Worm (Caenorhabditis elegans) whole organism, L4 larva: ENCODE results near the gene map-1.

Source experiments
- F10B5.3 ChIP-seq: sonication (generic microtip); optimal IDR thresholded peaks from 2 replicates; lab custom pipeline; 2016; ENCODE audit warnings: mild to moderate bottlenecking, missing genetic modification characterization, missing compliant biosample characterization
- F26F4.8 ChIP-seq: fragments of 200-800 bp; sonication (Bioruptor generic); conservative IDR thresholded peaks from 2 replicates; pipeline ENCODE4 v1.3.6; 2022; ENCODE audit warnings: missing genetic modification characterization, missing compliant biosample characterization
- F49E8.2 ChIP-seq: sonication (generic microtip); optimal IDR thresholded peaks from 2 replicates; lab custom pipeline; 2016; ENCODE audit warnings: missing compliant biosample characterization, mild to moderate bottlenecking, missing genetic modification characterization, borderline replicate concordance
- ZK337.2 ChIP-seq: fragments of 200-800 bp; sonication (Bioruptor generic); IDR thresholded peaks from 2 replicates; pipeline ENCODE4 v1.3.6; 2022; ENCODE audit warnings: missing genetic modification reagents, missing genetic modification characterization, missing compliant biosample characterization
- ceh-20 ChIP-seq: fragments of 200-800 bp; sonication (Bioruptor generic); IDR thresholded peaks from 2 replicates; pipeline ENCODE4 v1.3.6; 2022; ENCODE audit warnings: missing genetic modification reagents, missing genetic modification characterization, missing compliant biosample characterization
- daf-16 ChIP-seq, 3 experiments: sonication (generic microtip); optimal IDR thresholded peaks; 2 replicates each; lab custom pipeline; 2016 to 2017; ENCODE audit warnings: missing genetic modification characterization in 3 of 3, missing genetic modification reagents in 3 of 3, mild to moderate bottlenecking in 2 of 3, missing compliant biosample characterization in 2 of 3, missing biosample characterization in 1 of 3, moderate library complexity in 1 of 3
- daf-8 ChIP-seq: fragments of 200-800 bp; sonication (Bioruptor generic); IDR thresholded peaks from 2 replicates; pipeline ENCODE4 v1.3.6; 2022; ENCODE audit warnings: missing genetic modification characterization, missing compliant biosample characterization
- dmd-6 ChIP-seq: fragments of 200-800 bp; sonication (Bioruptor generic); IDR thresholded peaks from 2 replicates; pipeline ENCODE4 v1.3.6; 2022; ENCODE audit warnings: missing genetic modification reagents, missing genetic modification characterization, missing compliant biosample characterization
- dmd-8 ChIP-seq: fragments of 200-800 bp; sonication (Bioruptor generic); IDR thresholded peaks from 2 replicates; pipeline ENCODE4 v1.3.6; 2022; ENCODE audit warnings: missing genetic modification characterization, missing compliant biosample characterization
- dpl-1 ChIP-seq: fragments of 150-350 bp; optimal IDR thresholded peaks from 2 replicates; lab custom pipeline; 2014; ENCODE audit warnings: missing biosample characterization, missing genetic modification reagents, missing genetic modification characterization
- duxl-1 ChIP-seq: sonication (generic microtip); optimal IDR thresholded peaks from 2 replicates; lab custom pipeline; 2016; ENCODE audit warnings: mild to moderate bottlenecking, missing genetic modification characterization, moderate library complexity, missing compliant biosample characterization; ENCODE audit not compliant: poor library complexity
- dve-1 ChIP-seq: sonication (generic microtip); optimal IDR thresholded peaks from 2 replicates; lab custom pipeline; 2017; ENCODE audit warnings: antibody characterized with exemption, mild to moderate bottlenecking, missing genetic modification characterization, missing compliant biosample characterization; ENCODE audit not compliant: insufficient read depth
- fos-1 ChIP-seq: fragments of 150-350 bp; optimal IDR thresholded peaks from 2 replicates; lab custom pipeline; 2014; ENCODE audit warnings: missing biosample characterization, missing genetic modification characterization
- gei-8 ChIP-seq: fragments of 200-800 bp; sonication (Bioruptor generic); optimal IDR thresholded peaks from 2 replicates; lab custom pipeline; 2018; ENCODE audit warnings: mild to moderate bottlenecking, missing genetic modification characterization, missing compliant biosample characterization
- hif-1 ChIP-seq, 2 experiments: sonication (generic microtip); optimal IDR thresholded peaks; 2 replicates each; lab custom pipeline; 2016 to 2017; ENCODE audit warnings: missing compliant biosample characterization in 2 of 2, missing genetic modification characterization in 2 of 2, missing genetic modification reagents in 2 of 2, missing genotype in 2 of 2, mild to moderate bottlenecking in 1 of 2
- hlh-11 ChIP-seq: fragments of 200-800 bp; sonication (Bioruptor generic); optimal IDR thresholded peaks from 2 replicates; lab custom pipeline; 2018; ENCODE audit warnings: mild to moderate bottlenecking, missing genetic modification characterization, missing compliant biosample characterization
- hlh-30 ChIP-seq: sonication (generic microtip); optimal IDR thresholded peaks from 2 replicates; lab custom pipeline; 2017; ENCODE audit warnings: antibody characterized with exemption, mild to moderate bottlenecking, missing genetic modification characterization, missing compliant biosample characterization; ENCODE audit not compliant: insufficient read depth
- hmg-1.1 ChIP-seq: fragments of 200-800 bp; sonication (Bioruptor generic); IDR thresholded peaks from 2 replicates; pipeline ENCODE4 v1.3.6; 2022; ENCODE audit warnings: missing genetic modification reagents, missing genetic modification characterization, missing compliant biosample characterization
- lim-7 ChIP-seq: fragments of 200-800 bp; sonication (Bioruptor generic); IDR thresholded peaks from 2 replicates; pipeline ENCODE4 v1.3.6; 2022; ENCODE audit warnings: missing genetic modification characterization, missing compliant biosample characterization
- lin-1 ChIP-seq: fragments of 200-800 bp; sonication (Bioruptor generic); IDR thresholded peaks from 2 replicates; pipeline ENCODE4 v1.3.6; 2022; ENCODE audit warnings: missing genetic modification reagents, missing genetic modification characterization, missing compliant biosample characterization
- lin-13 ChIP-seq: fragments of 150-350 bp; optimal IDR thresholded peaks from 2 replicates; lab custom pipeline; 2014; ENCODE audit warnings: missing biosample characterization, missing genetic modification reagents, missing genetic modification characterization
- lin-15B ChIP-seq: fragments of 150-350 bp; sonication (generic microtip); optimal IDR thresholded peaks from 3 replicates; lab custom pipeline; 2014; ENCODE audit warnings: missing biosample characterization, missing genetic modification characterization
- lin-29 ChIP-seq: fragments of 200-800 bp; sonication (Bioruptor generic); IDR thresholded peaks from 2 replicates; pipeline ENCODE4 v1.3.6; 2022; ENCODE audit warnings: missing genetic modification reagents, missing genetic modification characterization, missing compliant biosample characterization
- lin-38 ChIP-seq: fragments of 200-800 bp; sonication (Bioruptor generic); IDR thresholded peaks from 2 replicates; pipeline ENCODE4 v1.3.6; 2022; ENCODE audit warnings: missing genetic modification reagents, missing genetic modification characterization, missing compliant biosample characterization
- lsy-2 ChIP-seq, 2 experiments: fragments of 150-350 bp in 1 of 2; sonication (generic microtip) in 1 of 2; optimal IDR thresholded peaks; 2 replicates each; lab custom pipeline; 2014 to 2017; ENCODE audit warnings: missing biosample characterization in 2 of 2, missing genetic modification characterization in 2 of 2
- madf-9 ChIP-seq: fragments of 200-800 bp; sonication (Bioruptor generic); conservative IDR thresholded peaks from 2 replicates; pipeline ENCODE4 v1.3.6; 2022; ENCODE audit warnings: missing genetic modification reagents, missing genetic modification characterization, missing compliant biosample characterization
- mdl-1 ChIP-seq, 2 experiments: fragments of 150-350 bp in 1 of 2; sonication (generic microtip) in 1 of 2; optimal IDR thresholded peaks; 2 replicates each; lab custom pipeline; 2014 to 2017; ENCODE audit warnings: missing biosample characterization in 2 of 2, missing genetic modification characterization in 2 of 2
- mep-1 ChIP-seq: fragments of 150-350 bp; sonication (generic microtip); optimal IDR thresholded peaks from 3 replicates; lab custom pipeline; 2014; ENCODE audit warnings: missing biosample characterization, missing genetic modification characterization
- mes-2 ChIP-seq: sonication (generic microtip); optimal IDR thresholded peaks from 2 replicates; lab custom pipeline; 2016; ENCODE audit warnings: missing genotype, mild to moderate bottlenecking, missing genetic modification characterization, missing compliant biosample characterization; ENCODE audit not compliant: poor library complexity, severe bottlenecking
- nhr-102 ChIP-seq: sonication (generic microtip); optimal IDR thresholded peaks from 2 replicates; lab custom pipeline; 2016; ENCODE audit warnings: mild to moderate bottlenecking, missing genetic modification characterization, moderate library complexity, missing compliant biosample characterization
- nhr-25 ChIP-seq: sonication (generic microtip); optimal IDR thresholded peaks from 2 replicates; lab custom pipeline; 2017; ENCODE audit warnings: missing genetic modification characterization, mild to moderate bottlenecking, missing compliant biosample characterization, antibody characterized with exemption, moderate library complexity, borderline replicate concordance; ENCODE audit not compliant: insufficient read depth
- nhr-28 ChIP-seq: fragments of 150-350 bp; optimal IDR thresholded peaks from 2 replicates; lab custom pipeline; 2014; ENCODE audit warnings: missing biosample characterization, missing genetic modification characterization
- nhr-48 ChIP-seq: sonication (generic microtip); optimal IDR thresholded peaks from 2 replicates; lab custom pipeline; 2016; ENCODE audit warnings: mild to moderate bottlenecking, missing genetic modification characterization, missing compliant biosample characterization
- nhr-6 ChIP-seq: fragments of 150-350 bp; optimal IDR thresholded peaks from 2 replicates; lab custom pipeline; 2014; ENCODE audit warnings: missing biosample characterization, missing genetic modification characterization
- nhr-77 ChIP-seq: fragments of 150-350 bp; optimal IDR thresholded peaks from 2 replicates; lab custom pipeline; 2014; ENCODE audit warnings: missing biosample characterization, missing genetic modification characterization
- pha-4 ChIP-seq, 2 experiments: fragments of 150-350 bp in 1 of 2; fragments of 200-800 bp in 1 of 2; sonication (Bioruptor generic) in 1 of 2; IDR thresholded peaks in 1 of 2; optimal IDR thresholded peaks in 1 of 2; 2 replicates each; pipeline versions ENCODE4 v1.3.6 to Lab custom; 2014 to 2022; ENCODE audit warnings: missing genetic modification characterization in 2 of 2, missing genetic modification reagents in 2 of 2, missing biosample characterization in 1 of 2, missing compliant biosample characterization in 1 of 2
- skn-1 ChIP-seq: fragments of 150-350 bp; optimal IDR thresholded peaks from 2 replicates; lab custom pipeline; 2014; ENCODE audit warnings: missing biosample characterization, missing genetic modification characterization
- snpc-1.2 ChIP-seq: fragments of 200-800 bp; sonication (Bioruptor generic); IDR thresholded peaks from 2 replicates; pipeline ENCODE4 v1.3.6; 2022; ENCODE audit warnings: missing genetic modification reagents, missing genetic modification characterization, missing compliant biosample characterization
- snpc-4 ChIP-seq: fragments of 150-350 bp; optimal IDR thresholded peaks from 2 replicates; lab custom pipeline; 2014; ENCODE audit warnings: missing biosample characterization, missing genetic modification characterization
- unc-130 ChIP-seq: sonication (generic microtip); optimal IDR thresholded peaks from 2 replicates; lab custom pipeline; 2016; ENCODE audit warnings: missing genetic modification reagents, missing genetic modification characterization, missing compliant biosample characterization
- zag-1 ChIP-seq: fragments of 150-350 bp; optimal IDR thresholded peaks from 2 replicates; lab custom pipeline; 2014; ENCODE audit warnings: missing biosample characterization, missing genetic modification characterization
- zip-11 ChIP-seq: fragments of 200-800 bp; sonication (Bioruptor generic); IDR thresholded peaks from 2 replicates; pipeline ENCODE4 v1.3.6; 2022; ENCODE audit warnings: missing genetic modification characterization, missing compliant biosample characterization
- ztf-11 ChIP-seq: fragments of 150-350 bp; optimal IDR thresholded peaks from 2 replicates; lab custom pipeline; 2014; ENCODE audit warnings: missing biosample characterization, missing genetic modification characterization

The map-1 gene

ce11 chrIV:3725845-3726244, 39.2 kb upstream of the map-1 start, which contains the start of gene smgl-2:
Gene smgl-2, plus strand, starts transcription at chrIV:3726164.
- TF ChIP-seq dmd-6 = 0 out of 2 replicates have a peak, but pooled peaks have one; percentile 29
- TF ChIP-seq mdl-1 (tag; optimal IDR thresholded peaks at IDR 0.05; lab: Kevin White, UChicago) = no peak
- TF ChIP-seq snpc-1.2 (GFP tag; lab: Robert Waterston, UW) = no peak
- no peak for TF ChIP-seq gei-8 (GFP tag; lab: Kevin White, UChicago)
- no peak for TF ChIP-seq lin-1 (GFP tag; lab: Robert Waterston, UW)
- TF ChIP-seq mes-2 (tag; lab: Kevin White, UChicago) = peak; percentile 80
- peak in 1 of 2 experiments; percentile 0 for TF ChIP-seq hif-1 (tag; optimal IDR thresholded peaks at IDR 0.05; lab: Kevin White, UChicago)
- TF ChIP-seq snpc-4 = no peak
- TF ChIP-seq lin-29 = no peak
- peak; percentile 68 for TF ChIP-seq hlh-30 (tag; lab: Kevin White, UChicago)
- TF ChIP-seq F26F4.8 (GFP tag; lab: Robert Waterston, UW) = no peak
- TF ChIP-seq lin-13 = peak; percentile 37
- TF ChIP-seq daf-16 (GFP tag; optimal IDR thresholded peaks at IDR 0.05; lab: Kevin White, UChicago) = no peak
- TF ChIP-seq daf-16 (tag; optimal IDR thresholded peaks at IDR 0.05; lab: Kevin White, UChicago) = peak; percentile 34
- no peak for TF ChIP-seq daf-8 (GFP tag; lab: Robert Waterston, UW)
- TF ChIP-seq F10B5.3 (tag; lab: Kevin White, UChicago) = no peak
- 0 out of 2 replicates have a peak, but pooled peaks have one; percentile 29 for TF ChIP-seq ceh-20 (GFP tag; lab: Robert Waterston, UW)
- TF ChIP-seq hlh-11 (tag; lab: Kevin White, UChicago) = peak; percentile 48
- no peak for TF ChIP-seq dmd-8 (GFP tag; lab: Robert Waterston, UW)
- no peak for TF ChIP-seq skn-1 (tag; lab: Kevin White, UChicago)
- peak; percentile 38 for TF ChIP-seq lin-15B
- no peak for TF ChIP-seq ztf-11 (tag; lab: Kevin White, UChicago)
- peak; percentile 86 for TF ChIP-seq dpl-1 (GFP tag; lab: Kevin White, UChicago)
- TF ChIP-seq F49E8.2 (tag; lab: Kevin White, UChicago) = no peak
- TF ChIP-seq dve-1 (tag; lab: Kevin White, UChicago) = peak; percentile 59
- no peak for TF ChIP-seq fos-1
- no peak for TF ChIP-seq duxl-1
- no peak for TF ChIP-seq madf-9
- no peak for TF ChIP-seq nhr-102
- TF ChIP-seq mep-1 = peak; percentile 54
- peak in 1 of 2 experiments; percentile 88 for TF ChIP-seq lsy-2 (tag; optimal IDR thresholded peaks at IDR 0.05; lab: Kevin White, UChicago)
- peak; percentile 43 for TF ChIP-seq hmg-1.1 (GFP tag; lab: Robert Waterston, UW)
- TF ChIP-seq nhr-28 (tag; lab: Kevin White, UChicago) = peak; percentile 32
- TF ChIP-seq nhr-77 (tag; lab: Kevin White, UChicago) = peak; percentile 10
- no peak for TF ChIP-seq zip-11 (GFP tag; lab: Robert Waterston, UW)
- TF ChIP-seq pha-4 (GFP tag; IDR thresholded peaks at IDR 0.05; lab: Robert Waterston, UW) = 0 out of 2 replicates have a peak, but pooled peaks have one; percentile 12
- no peak for TF ChIP-seq pha-4 (tag; optimal IDR thresholded peaks at IDR 0.05; lab: Kevin White, UChicago)
- TF ChIP-seq nhr-25 (tag; lab: Kevin White, UChicago) = no peak
- no peak for TF ChIP-seq ZK337.2 (GFP tag; lab: Robert Waterston, UW)
- TF ChIP-seq nhr-6 (tag; lab: Kevin White, UChicago) = peak; percentile 10
- no peak for TF ChIP-seq lim-7 (GFP tag; lab: Robert Waterston, UW)
- no peak for TF ChIP-seq unc-130
- TF ChIP-seq zag-1 (tag; lab: Kevin White, UChicago) = no peak
- no peak for TF ChIP-seq nhr-48 (tag; lab: Kevin White, UChicago)
- peak; percentile 80 for TF ChIP-seq lin-38 (GFP tag; lab: Robert Waterston, UW)
